Worm (Caenorhabditis elegans): ENCODE data around the gene C01G5.25.

ce11 chrIV:6581658-6582057, 40.2 kb downstream of the C01G5.25 start:
- no peak for TF ChIP-seq W03F9.2 (tag; optimal IDR thresholded peaks at IDR 0.05)
- TF ChIP-seq him-1 (tag; optimal IDR thresholded peaks at IDR 0.05): no peak
- no peak for TF ChIP-seq dao-5 (tag; optimal IDR thresholded peaks at IDR 0.05)

Measured in whole organism, L4/young adult.